Worm (Caenorhabditis elegans) whole organism, L2 larva: Measurements from ENCODE around the gene mec-12.

Source experiments
- dmd-4 ChIP-seq: sonication (generic microtip); optimal IDR thresholded peaks from 2 replicates; lab custom pipeline; 2017; ENCODE audit warnings: missing biosample characterization, missing genetic modification characterization
- lin-39 ChIP-seq: fragments of 150-350 bp; optimal IDR thresholded peaks from 2 replicates; lab custom pipeline; 2014; ENCODE audit warnings: missing biosample characterization, missing genetic modification reagents, missing genetic modification characterization
- mdl-1 ChIP-seq, 2 experiments: fragments of 150-350 bp in 1 of 2; sonication (generic microtip) in 1 of 2; optimal IDR thresholded peaks; 2 replicates each; lab custom pipeline; 2017; ENCODE audit warnings: missing biosample characterization in 2 of 2, missing genetic modification characterization in 2 of 2
- unc-39 ChIP-seq: fragments of 150-350 bp; optimal IDR thresholded peaks from 2 replicates; lab custom pipeline; 2014; ENCODE audit warnings: missing biosample characterization, missing genetic modification characterization
- ztf-1 ChIP-seq: fragments of 200-800 bp; sonication (Bioruptor generic); conservative IDR thresholded peaks from 2 replicates; pipeline ENCODE4 v1.3.6; 2022; ENCODE audit warnings: missing genetic modification characterization, missing compliant biosample characterization
- ztf-11 ChIP-seq: sonication (generic microtip); optimal IDR thresholded peaks from 2 replicates; lab custom pipeline; 2017; ENCODE audit warnings: missing biosample characterization, missing genetic modification characterization

DNA sequence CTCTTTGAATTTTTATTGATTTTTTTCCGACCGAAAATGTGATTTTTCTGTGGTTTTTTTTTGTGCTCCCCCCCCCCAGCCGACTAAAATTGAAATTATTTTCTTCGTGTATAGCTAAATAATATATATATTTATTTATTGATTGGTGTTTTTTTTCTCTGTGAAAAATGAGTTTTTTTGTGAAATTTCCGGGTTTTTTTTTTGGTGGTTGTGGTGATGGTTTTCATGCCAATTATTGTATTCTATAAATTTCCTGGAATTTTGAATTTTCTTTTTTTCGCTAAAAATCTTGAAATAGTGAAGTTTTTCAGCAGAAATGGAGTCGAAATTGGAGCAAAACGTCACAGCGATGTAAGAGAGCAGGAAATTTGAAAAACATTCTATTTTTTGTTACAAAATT lies 44.3 kb upstream of the mec-12 start, which contains the start of gene lmtr-5:
- TF ChIP-seq lin-39 (tag; lab: Kevin White, UChicago) (no peak), dmd-4 (tag; lab: Kevin White, UChicago) (no peak), ztf-1 (no peak), mdl-1 (tag; optimal IDR thresholded peaks at IDR 0.05; lab: Kevin White, UChicago) (no peak), unc-39 (no peak), ztf-11 (no peak)
